Worm (Caenorhabditis elegans): ENCODE data around the gene R11G10.3.

Gene R11G10.3

ce11 chrV:13506321-13506720, 17.0 kb upstream of the R11G10.3 start, which contains the start of gene R11G10.4:
TSS of gene R11G10.4 (plus strand) at chrV:13506621.
- no peak for TF ChIP-seq pqm-1 (tag; optimal IDR thresholded peaks at IDR 0.05)
- no peak for TF ChIP-seq ceh-24 (tag; optimal IDR thresholded peaks at IDR 0.05)
- no peak for TF ChIP-seq che-1 (tag; optimal IDR thresholded peaks at IDR 0.05)
- no peak for TF ChIP-seq elt-2 (tag; optimal IDR thresholded peaks at IDR 0.05)
- TF ChIP-seq ceh-14 (tag; optimal IDR thresholded peaks at IDR 0.05): no peak
- no peak for TF ChIP-seq hlh-30 (tag; optimal IDR thresholded peaks at IDR 0.05; ENCODE audit: insufficient read depth)
- TF ChIP-seq nhr-232 (tag; optimal IDR thresholded peaks at IDR 0.05): no peak
- TF ChIP-seq fkh-10 (GFP tag; optimal IDR thresholded peaks at IDR 0.05): no peak

ce11 chrV:13511618-13512017, 11.7 kb upstream of the R11G10.3 start, which contains the start of gene avr-15:
TSS of gene avr-15 (minus strand) at chrV:13511718.
- no peak for TF ChIP-seq K02D7.2 (tag; optimal IDR thresholded peaks at IDR 0.05)
- no peak for TF ChIP-seq unc-86 (tag; optimal IDR thresholded peaks at IDR 0.05)
- TF ChIP-seq tbx-2 (tag; optimal IDR thresholded peaks at IDR 0.05): no peak
- TF ChIP-seq pha-4 (tag; optimal IDR thresholded peaks at IDR 0.05): no peak
- TF ChIP-seq odd-2 (tag; optimal IDR thresholded peaks at IDR 0.05): no peak
- no peak for TF ChIP-seq lin-11 (tag; optimal IDR thresholded peaks at IDR 0.05)
- no peak for TF ChIP-seq syd-9 (tag; optimal IDR thresholded peaks at IDR 0.05)
- no peak for TF ChIP-seq ref-2 (tag; optimal IDR thresholded peaks at IDR 0.05)
- TF ChIP-seq fkh-10 (GFP tag; optimal IDR thresholded peaks at IDR 0.05): no peak
- TF ChIP-seq npax-4 (tag; optimal IDR thresholded peaks at IDR 0.05): no peak
- no peak for TF ChIP-seq hlh-15 (tag; optimal IDR thresholded peaks at IDR 0.05)
- TF ChIP-seq ama-1 (optimal IDR thresholded peaks at IDR 0.05): no peak
- TF ChIP-seq ceh-2 (tag; optimal IDR thresholded peaks at IDR 0.05): no peak
- TF ChIP-seq ets-4 (tag; optimal IDR thresholded peaks at IDR 0.05): no peak
- no peak for TF ChIP-seq ceh-18 (tag; optimal IDR thresholded peaks at IDR 0.05)
- no peak for TF ChIP-seq dve-1 (tag; optimal IDR thresholded peaks at IDR 0.05)
- TF ChIP-seq ceh-9 (tag; optimal IDR thresholded peaks at IDR 0.05): no peak
- no peak for TF ChIP-seq ceh-34 (tag; optimal IDR thresholded peaks at IDR 0.05)

ce11 chrV:13512515-13512914, 10.8 kb upstream of the R11G10.3 start:
- TF ChIP-seq madf-2 (tag; optimal IDR thresholded peaks at IDR 0.05) (no peak), tbx-7 (tag; optimal IDR thresholded peaks at IDR 0.05) (no peak)

- TF ChIP-seq unc-42 (tag; optimal IDR thresholded peaks at IDR 0.05) (no peak), syd-9 (tag; optimal IDR thresholded peaks at IDR 0.05) (no peak), sox-4 (tag; optimal IDR thresholded peaks at IDR 0.05) (no peak), ama-1 (optimal IDR thresholded peaks at IDR 0.05) (no peak), che-1 (tag; optimal IDR thresholded peaks at IDR 0.05) (no peak), ref-2 (tag; optimal IDR thresholded peaks at IDR 0.05) (no peak), ceh-24 (tag; optimal IDR thresholded peaks at IDR 0.05) (no peak), nfya-1 (tag; optimal IDR thresholded peaks at IDR 0.05) (no peak), K02D7.2 (tag; optimal IDR thresholded peaks at IDR 0.05) (no peak), C08G9.2 (tag; optimal IDR thresholded peaks at IDR 0.05) (no peak), ceh-2 (tag; optimal IDR thresholded peaks at IDR 0.05) (no peak)
These were observed 8.2 kb upstream of the R11G10.3 start, which contains the start of gene semi-1 for ce11 chrV:13515115-13515514. TSS of gene semi-1 (minus strand) at chrV:13515215.

ce11 chrV:13529165-13529564, 5.9 kb downstream of the R11G10.3 start:
- TF ChIP-seq pha-2 (tag; optimal IDR thresholded peaks at IDR 0.05) (no peak), unc-86 (tag; optimal IDR thresholded peaks at IDR 0.05) (no peak), ceh-18 (tag; optimal IDR thresholded peaks at IDR 0.05) (no peak), ceh-2 (tag; optimal IDR thresholded peaks at IDR 0.05) (no peak), hlh-8 (tag; optimal IDR thresholded peaks at IDR 0.05) (no peak), ceh-34 (tag; optimal IDR thresholded peaks at IDR 0.05) (no peak), ceh-48 (tag; optimal IDR thresholded peaks at IDR 0.05) (no peak), Y22D7AL.16 (tag; optimal IDR thresholded peaks at IDR 0.05) (no peak), lin-11 (tag; optimal IDR thresholded peaks at IDR 0.05) (no peak)

Measured in whole organism, late embryonic.